Worm (Caenorhabditis elegans) whole organism, midembryonic: ENCODE data around the gene C02F4.4.

Experiments used
- cog-1 ChIP-seq: sonication (generic microtip); optimal IDR thresholded peaks from 2 replicates; lab custom pipeline; 2016; ENCODE audit warnings: missing genetic modification characterization, missing compliant biosample characterization
- flt-1 ChIP-seq: fragments of 200-800 bp; sonication (Bioruptor generic); IDR thresholded peaks from 2 replicates; pipeline ENCODE4 v1.3.6; 2022; ENCODE audit warnings: missing genetic modification characterization, missing compliant biosample characterization
- klf-2 ChIP-seq: fragments of 200-800 bp; sonication (Bioruptor generic); conservative IDR thresholded peaks from 2 replicates; pipeline ENCODE4 v1.3.6; 2022; ENCODE audit warnings: missing genetic modification reagents, missing genetic modification characterization, missing compliant biosample characterization
- med-1 ChIP-seq: sonication (generic microtip); optimal IDR thresholded peaks from 2 replicates; lab custom pipeline; 2017; ENCODE audit warnings: missing genetic modification characterization, mild to moderate bottlenecking, missing compliant biosample characterization, antibody characterized with exemption, missing genetic modification reagents; ENCODE audit not compliant: insufficient read depth
- ref-1 ChIP-seq: fragments of 200-800 bp; sonication (Bioruptor generic); conservative IDR thresholded peaks from 2 replicates; pipeline ENCODE4 v1.3.6; 2022; ENCODE audit warnings: missing genetic modification reagents, missing genetic modification characterization, missing compliant biosample characterization
- tab-1 ChIP-seq: fragments of 200-800 bp; sonication (Bioruptor generic); IDR thresholded peaks from 2 replicates; pipeline ENCODE4 v1.3.6; 2022; ENCODE audit warnings: missing genetic modification characterization, missing compliant biosample characterization
- ztf-23 ChIP-seq: fragments of 200-800 bp; sonication (Bioruptor generic); IDR thresholded peaks from 2 replicates; pipeline ENCODE4 v1.3.6; 2022; ENCODE audit warnings: missing genetic modification reagents, missing genetic modification characterization, missing compliant biosample characterization
- ztf-29 ChIP-seq: fragments of 200-800 bp; sonication (Bioruptor generic); IDR thresholded peaks from 2 replicates; pipeline ENCODE4 v1.3.6; 2022; ENCODE audit warnings: missing genetic modification reagents, missing genetic modification characterization, missing compliant biosample characterization

- TF ChIP-seq ztf-23 (GFP tag; lab: Robert Waterston, UW) (no peak), klf-2 (GFP tag; lab: Robert Waterston, UW) (no peak), tab-1 (GFP tag; lab: Robert Waterston, UW) (no peak), cog-1 (tag; lab: Kevin White, UChicago) (no peak), ref-1 (no peak), flt-1 (GFP tag; lab: Robert Waterston, UW) (no peak), ztf-29 (GFP tag; lab: Robert Waterston, UW) (no peak), med-1 (GFP tag; lab: Kevin White, UChicago) (no peak)
Measured at ce11 chrIV:10502345-10502744, 12.7 kb downstream of the C02F4.4 start.
